Fruit fly (Drosophila melanogaster) S2 (cell line): Measurements from ENCODE around the gene Graf.

Experiments
- CG8478 ChIP-seq: fragments of >200 bp; optimal IDR thresholded peaks from 2 replicates; lab custom pipeline; 2018
- CTCF ChIP-seq, 2 experiments: fragments of >200 bp; optimal IDR thresholded peaks; 2 replicates each; lab custom pipeline; 2018

- TF ChIP-seq CG8478 (lab: Kevin White, UChicago) = no peak
- TF ChIP-seq CTCF (optimal IDR thresholded peaks at IDR 0.05; lab: Kevin White, UChicago) = no peak
Measured at dm6 chrX:15740288-15740726, 20.2 kb downstream of the Graf start.
